Fruit fly (Drosophila melanogaster) whole organism, embryonic: ENCODE data around the gene CG3546.

Experiments
- Antp ChIP-seq: fragments of 200-800 bp; sonication (Bioruptor generic); optimal IDR thresholded peaks from 3 replicates; lab custom pipeline; 2016; ENCODE audit warnings: missing biosample characterization, missing genetic modification characterization
- B-H1 ChIP-seq: fragments of 200-800 bp; sonication (Bioruptor generic); IDR thresholded peaks from 3 replicates; pipeline ENCODE4 v1.3.6; 2022; ENCODE audit warnings: missing biosample characterization, missing genetic modification characterization
- CG10565 ChIP-seq: fragments of 200-800 bp; sonication (Bioruptor generic); optimal IDR thresholded peaks from 3 replicates; lab custom pipeline; 2016; ENCODE audit warnings: missing biosample characterization, mild to moderate bottlenecking, missing genetic modification characterization
- CG11456 ChIP-seq: fragments of 200-800 bp; sonication (Bioruptor generic); IDR thresholded peaks from 3 replicates; pipeline ENCODE4 v1.3.6; 2022; ENCODE audit warnings: missing biosample characterization, missing genetic modification characterization
- CG11560 ChIP-seq: fragments of 200-800 bp; sonication (Bioruptor generic); IDR thresholded peaks from 3 replicates; pipeline ENCODE4 v1.3.6; 2022; ENCODE audit warnings: missing biosample characterization, missing genetic modification characterization
- CG12219 ChIP-seq: fragments of 200-800 bp; sonication (Bioruptor generic); optimal IDR thresholded peaks from 3 replicates; lab custom pipeline; 2018; ENCODE audit warnings: missing biosample characterization, mild to moderate bottlenecking, missing genetic modification characterization
- CG12942 ChIP-seq: fragments of 200-800 bp; sonication (Bioruptor generic); optimal IDR thresholded peaks from 3 replicates; lab custom pipeline; 2016; ENCODE audit warnings: missing biosample characterization, missing genetic modification characterization
- CG18011 ChIP-seq: fragments of 200-800 bp; sonication (Bioruptor generic); optimal IDR thresholded peaks from 2 replicates; lab custom pipeline; 2017; ENCODE audit warnings: missing biosample characterization, missing genetic modification characterization, mild to moderate bottlenecking, moderate library complexity, missing genotype
- CG18619 ChIP-seq: fragments of 200-800 bp; sonication (Bioruptor generic); optimal IDR thresholded peaks from 3 replicates; lab custom pipeline; 2017; ENCODE audit warnings: missing biosample characterization, mild to moderate bottlenecking, missing genetic modification characterization
- CG31224 ChIP-seq: fragments of 200-800 bp; sonication (Bioruptor generic); IDR thresholded peaks from 2 replicates; pipeline ENCODE4 v1.3.6; 2022; ENCODE audit warnings: missing biosample characterization, missing genetic modification characterization
- CG31388 ChIP-seq: fragments of 200-800 bp; sonication (Bioruptor generic); optimal IDR thresholded peaks from 2 replicates; lab custom pipeline; 2016; ENCODE audit warnings: missing biosample characterization, missing genetic modification characterization
- CG3281 ChIP-seq: fragments of 200-800 bp; sonication (Bioruptor generic); optimal IDR thresholded peaks from 3 replicates; lab custom pipeline; 2017; ENCODE audit warnings: missing biosample characterization, mild to moderate bottlenecking, missing genetic modification characterization
- CG3407 ChIP-seq: fragments of 200-800 bp; sonication (Bioruptor generic); optimal IDR thresholded peaks from 2 replicates; lab custom pipeline; 2018; ENCODE audit warnings: missing biosample characterization, mild to moderate bottlenecking, missing genetic modification characterization
- CG34224 ChIP-seq: fragments of 200-800 bp; sonication (Bioruptor generic); IDR thresholded peaks from 3 replicates; pipeline ENCODE4 v1.3.6; 2022; ENCODE audit warnings: missing biosample characterization, missing genetic modification characterization; ENCODE audit not compliant: partially characterized antibody
- CG3726 ChIP-seq: fragments of 200-800 bp; sonication (Bioruptor generic); IDR thresholded peaks from 3 replicates; pipeline ENCODE4, ENCODE4 v1.3.6; 2022; ENCODE audit warnings: missing biosample characterization, missing genetic modification characterization
- CG4707 ChIP-seq: fragments of 200-800 bp; sonication (Bioruptor generic); optimal IDR thresholded peaks from 2 replicates; lab custom pipeline; 2018; ENCODE audit warnings: missing biosample characterization, mild to moderate bottlenecking, missing genetic modification characterization, moderate library complexity
- CG6791 ChIP-seq: fragments of 200-800 bp; sonication (Bioruptor generic); IDR thresholded peaks from 3 replicates; pipeline ENCODE4 v1.3.6; 2022; ENCODE audit warnings: missing biosample characterization, missing genetic modification characterization; ENCODE audit not compliant: partially characterized antibody
- CG7271 ChIP-seq: fragments of 200-800 bp; sonication (Bioruptor generic); optimal IDR thresholded peaks from 2 replicates; lab custom pipeline; 2018; ENCODE audit warnings: missing biosample characterization, mild to moderate bottlenecking, missing genetic modification characterization, moderate library complexity
- CG8290 ChIP-seq, 3 experiments: fragments of 200-800 bp; sonication (Bioruptor generic); optimal IDR thresholded peaks; 2 replicates each; lab custom pipeline; 2016 to 2019; ENCODE audit warnings: missing biosample characterization in 3 of 3, missing genetic modification characterization in 3 of 3, mild to moderate bottlenecking in 2 of 3, moderate library complexity in 1 of 3
- CG9215 ChIP-seq: fragments of 200-800 bp; sonication (Bioruptor generic); IDR thresholded peaks from 2 replicates; pipeline ENCODE4 v1.3.6; 2022; ENCODE audit warnings: missing biosample characterization, missing genetic modification characterization
- Dll ChIP-seq: fragments of 200-800 bp; sonication (Bioruptor generic); IDR thresholded peaks from 4 replicates; pipeline ENCODE4 v1.3.6; 2022; ENCODE audit warnings: missing biosample characterization, missing genetic modification characterization; ENCODE audit not compliant: partially characterized antibody
- Drgx ChIP-seq: fragments of 200-800 bp; sonication (Bioruptor generic); IDR thresholded peaks from 2 replicates; pipeline ENCODE4 v1.3.6; 2022; ENCODE audit warnings: missing biosample characterization, missing genetic modification characterization
- Ets97D ChIP-seq: fragments of 200-800 bp; sonication (Bioruptor generic); optimal IDR thresholded peaks from 3 replicates; lab custom pipeline; 2016; ENCODE audit warnings: missing biosample characterization, missing genetic modification characterization
- Hmx ChIP-seq: fragments of 200-800 bp; sonication (Bioruptor generic); optimal IDR thresholded peaks from 2 replicates; lab custom pipeline; 2016; ENCODE audit warnings: missing biosample characterization, missing genetic modification characterization
- Hr51 ChIP-seq, 2 experiments: fragments of 200-800 bp; sonication (Bioruptor generic); optimal IDR thresholded peaks; 2 replicates in 1 of 2; 3 replicates in 1 of 2; lab custom pipeline; 2016 to 2018; ENCODE audit warnings: missing biosample characterization in 2 of 2, missing genetic modification characterization in 2 of 2, mild to moderate bottlenecking in 1 of 2, moderate library complexity in 1 of 2
- Mes4 ChIP-seq: fragments of 200-800 bp; sonication (Bioruptor generic); optimal IDR thresholded peaks from 2 replicates; lab custom pipeline; 2016; ENCODE audit warnings: missing biosample characterization, missing genetic modification characterization
- NK7.1 ChIP-seq: fragments of 200-800 bp; sonication (Bioruptor generic); optimal IDR thresholded peaks from 3 replicates; lab custom pipeline; 2016; ENCODE audit warnings: missing biosample characterization, missing genetic modification characterization
- Nf-YA ChIP-seq: fragments of 200-800 bp; sonication (Bioruptor generic); IDR thresholded peaks from 2 replicates; pipeline ENCODE4 v1.3.6; 2022; ENCODE audit warnings: missing biosample characterization, missing genetic modification characterization
- Poxn ChIP-seq: fragments of 200-800 bp; sonication (Bioruptor generic); IDR thresholded peaks from 2 replicates; pipeline ENCODE4 v1.3.6; 2022; ENCODE audit warnings: missing biosample characterization, missing genetic modification characterization
- Scr ChIP-seq: fragments of 200-800 bp; sonication (Bioruptor generic); IDR thresholded peaks from 2 replicates; pipeline ENCODE4 v1.3.6; 2022; ENCODE audit warnings: missing biosample characterization, missing genetic modification characterization; ENCODE audit not compliant: partially characterized antibody
- Sox100B ChIP-seq: fragments of 200-800 bp; sonication (Bioruptor generic); optimal IDR thresholded peaks from 3 replicates; lab custom pipeline; 2018; ENCODE audit warnings: missing biosample characterization, mild to moderate bottlenecking, missing genetic modification characterization
- amos ChIP-seq: fragments of 200-800 bp; sonication (Bioruptor generic); IDR thresholded peaks from 2 replicates; pipeline ENCODE4 v1.3.6; 2022; ENCODE audit warnings: missing biosample characterization, missing genetic modification characterization; ENCODE audit not compliant: partially characterized antibody
- caup ChIP-seq: fragments of 200-800 bp; sonication (Bioruptor generic); optimal IDR thresholded peaks from 3 replicates; lab custom pipeline; 2017; ENCODE audit warnings: missing biosample characterization, mild to moderate bottlenecking, missing genetic modification characterization, moderate library complexity; ENCODE audit not compliant: severe bottlenecking
- dati ChIP-seq: fragments of 200-800 bp; sonication (Bioruptor generic); IDR thresholded peaks from 2 replicates; pipeline ENCODE4 v1.3.6; 2022; ENCODE audit warnings: missing biosample characterization, missing genetic modification characterization
- dm ChIP-seq: fragments of 200-800 bp; sonication (Bioruptor generic); optimal IDR thresholded peaks from 3 replicates; lab custom pipeline; 2016; ENCODE audit warnings: missing biosample characterization, missing genetic modification characterization
- esg ChIP-seq: fragments of 200-800 bp; sonication (Bioruptor generic); conservative IDR thresholded peaks from 2 replicates; pipeline ENCODE4 v1.3.6; 2022; ENCODE audit warnings: missing biosample characterization, missing genetic modification characterization
- fd102C ChIP-seq: fragments of 200-800 bp; sonication (Bioruptor generic); optimal IDR thresholded peaks from 2 replicates; lab custom pipeline; 2018; ENCODE audit warnings: missing biosample characterization, mild to moderate bottlenecking, missing genetic modification characterization, moderate library complexity
- ftz-f1 ChIP-seq: fragments of 200-800 bp; sonication (Bioruptor generic); optimal IDR thresholded peaks from 2 replicates; lab custom pipeline; 2016; ENCODE audit warnings: missing biosample characterization, missing genetic modification characterization
- grn ChIP-seq: fragments of 200-800 bp; sonication (Bioruptor generic); optimal IDR thresholded peaks from 3 replicates; lab custom pipeline; 2017; ENCODE audit warnings: missing biosample characterization, missing genetic modification characterization
- ham ChIP-seq: fragments of 200-800 bp; sonication (Bioruptor generic); IDR thresholded peaks from 2 replicates; pipeline ENCODE4 v1.3.6; 2022; ENCODE audit warnings: missing biosample characterization, missing genetic modification characterization
- her ChIP-seq: fragments of 200-800 bp; sonication (Bioruptor generic); optimal IDR thresholded peaks from 2 replicates; lab custom pipeline; 2016; ENCODE audit warnings: missing biosample characterization, missing genetic modification characterization
- jing ChIP-seq: fragments of 200-800 bp; sonication (Bioruptor generic); optimal IDR thresholded peaks from 2 replicates; lab custom pipeline; 2018; ENCODE audit warnings: missing biosample characterization, mild to moderate bottlenecking, missing genetic modification characterization
- prd ChIP-seq, 3 experiments: fragments of >200 bp in 2 of 3; fragments of 200-800 bp in 1 of 3; sonication (Bioruptor generic) in 1 of 3; optimal IDR thresholded peaks in 2 of 3; IDR thresholded peaks in 1 of 3; 2 replicates in 2 of 3; 3 replicates in 1 of 3; pipeline versions ENCODE4 v1.3.6 to Lab custom; 2017 to 2022; ENCODE audit warnings: missing biosample characterization in 1 of 3, missing genetic modification characterization in 1 of 3
- shn ChIP-seq: fragments of 200-800 bp; sonication (Bioruptor generic); optimal IDR thresholded peaks from 3 replicates; lab custom pipeline; 2016; ENCODE audit warnings: missing biosample characterization, missing genetic modification characterization
- slou ChIP-seq: fragments of 200-800 bp; sonication (Bioruptor generic); optimal IDR thresholded peaks from 3 replicates; lab custom pipeline; 2016; ENCODE audit warnings: missing biosample characterization, missing genetic modification characterization
- sob ChIP-seq: fragments of 200-800 bp; sonication (Bioruptor generic); IDR thresholded peaks from 2 replicates; pipeline ENCODE4 v1.3.6; 2022; ENCODE audit warnings: missing biosample characterization, missing genetic modification characterization
- tap ChIP-seq: fragments of 200-800 bp; optimal IDR thresholded peaks from 3 replicates; lab custom pipeline; 2019; ENCODE audit warnings: missing biosample characterization, mild to moderate bottlenecking, missing genetic modification characterization, moderate library complexity
- tio ChIP-seq: fragments of 200-800 bp; sonication (Bioruptor generic); optimal IDR thresholded peaks from 2 replicates; lab custom pipeline; 2017; ENCODE audit warnings: missing biosample characterization, missing genetic modification characterization, inconsistent platforms
- tx ChIP-seq: fragments of 200-800 bp; sonication (Bioruptor generic); optimal IDR thresholded peaks from 2 replicates; lab custom pipeline; 2016; ENCODE audit warnings: missing biosample characterization, missing genetic modification characterization
- yki ChIP-seq: fragments of >200 bp; optimal IDR thresholded peaks from 3 replicates; lab custom pipeline; 2018

The CG3546 gene

dm6 chrX:4540430-4540932, 17.4 kb upstream of the CG3546 start, which contains the start of the genes rb and CHOp24 (continued):
- TF ChIP-seq yki (lab: Kevin White, UChicago), result no peak
- no peak for TF ChIP-seq fd102C (GFP tag; lab: Kevin White, UChicago)
- no peak for TF ChIP-seq Mes4
- TF ChIP-seq CG18011, result no peak
- TF ChIP-seq esg (GFP tag; lab: Robert Waterston, UW), result no peak
- TF ChIP-seq Ets97D, result peak; percentile 41
- no peak for TF ChIP-seq CG4707 (GFP tag; lab: Kevin White, UChicago)
- no peak for TF ChIP-seq CG11560 (tag; lab: Robert Waterston, UW)
- TF ChIP-seq her (GFP tag; lab: Kevin White, UChicago), result no peak
- TF ChIP-seq Antp (GFP tag; lab: Kevin White, UChicago), result peak; percentile 47
- TF ChIP-seq caup (GFP tag; lab: Kevin White, UChicago), result no peak
- TF ChIP-seq grn (GFP tag; lab: Kevin White, UChicago), result no peak
- TF ChIP-seq sob (GFP tag; lab: Robert Waterston, UW), result peak; percentile 28; the same call in 1 of the 2 replicates
- no peak for TF ChIP-seq CG3407 (GFP tag; lab: Kevin White, UChicago)
- peak; percentile 84 for TF ChIP-seq amos (GFP tag; lab: Robert Waterston, UW)
- TF ChIP-seq CG12219 (GFP tag; lab: Kevin White, UChicago), result no peak
- no peak for TF ChIP-seq Poxn (GFP tag; lab: Robert Waterston, UW)
- no peak for TF ChIP-seq CG7271 (tag; lab: Kevin White, UChicago)
- TF ChIP-seq CG31224, result no peak
- no peak for TF ChIP-seq CG3726 (GFP tag; lab: Robert Waterston, UW)
- no peak for TF ChIP-seq CG12942
- no peak for TF ChIP-seq Nf-YA (GFP tag; lab: Robert Waterston, UW)
- TF ChIP-seq ftz-f1 (GFP tag; lab: Kevin White, UChicago), result no peak
- no peak for TF ChIP-seq ham (GFP tag; lab: Robert Waterston, UW)
- no peak for TF ChIP-seq CG31388 (GFP tag; lab: Kevin White, UChicago)
- peak; percentile 42 for TF ChIP-seq CG8290 (GFP tag; optimal IDR thresholded peaks at IDR 0.05; lab: Kevin White, UChicago)
- no peak for TF ChIP-seq CG8290 (tag; optimal IDR thresholded peaks at IDR 0.05; lab: Kevin White, UChicago)
- peak; percentile 95 for TF ChIP-seq Dll
- TF ChIP-seq Drgx (GFP tag; lab: Robert Waterston, UW), result no peak
- peak; percentile 90 for TF ChIP-seq CG34224 (GFP tag; lab: Robert Waterston, UW)
- no peak for TF ChIP-seq CG18619 (GFP tag; lab: Kevin White, UChicago)
- no peak for TF ChIP-seq slou
- no peak for TF ChIP-seq shn (GFP tag; lab: Kevin White, UChicago)
- no peak for TF ChIP-seq CG11456 (GFP tag; lab: Robert Waterston, UW)
- no peak for TF ChIP-seq Hr51 (GFP tag; optimal IDR thresholded peaks at IDR 0.05; lab: Kevin White, UChicago)
- peak; percentile 56 for TF ChIP-seq dm
- TF ChIP-seq Sox100B, result no peak
- peak; percentile 88 for TF ChIP-seq CG6791
- TF ChIP-seq CG3281 (GFP tag; lab: Kevin White, UChicago), result no peak
- no peak for TF ChIP-seq tio (GFP tag; lab: Kevin White, UChicago)
- TF ChIP-seq tx (GFP tag; lab: Kevin White, UChicago), result no peak
- TF ChIP-seq Scr, result peak; percentile 95
- TF ChIP-seq B-H1 (GFP tag; lab: Robert Waterston, UW), result no peak
- no peak for TF ChIP-seq prd (optimal IDR thresholded peaks at IDR 0.05; lab: Kevin White, UChicago)
- TF ChIP-seq prd (GFP tag; IDR thresholded peaks at IDR 0.05; lab: Robert Waterston, UW), result peak; percentile 24; the same call in 1 of the 3 replicates
- no peak for TF ChIP-seq dati (GFP tag; lab: Robert Waterston, UW)
- TF ChIP-seq tap, result no peak
- TF ChIP-seq jing (GFP tag; lab: Kevin White, UChicago), result no peak
- no peak for TF ChIP-seq Hmx (GFP tag; lab: Kevin White, UChicago)
- no peak for TF ChIP-seq CG9215 (GFP tag; lab: Robert Waterston, UW)
- TF ChIP-seq NK7.1 (GFP tag; lab: Kevin White, UChicago), result no peak
- no peak for TF ChIP-seq CG10565 (GFP tag; lab: Kevin White, UChicago)
